Worm (Caenorhabditis elegans) whole organism, L3 larva: Measurements from ENCODE around the gene gly-3.

Source experiments
- R02D3.7 ChIP-seq: fragments of 150-350 bp; optimal IDR thresholded peaks from 2 replicates; lab custom pipeline; 2014; ENCODE audit warnings: missing biosample characterization, missing genetic modification characterization
- ZK546.5 ChIP-seq: sonication (generic microtip); optimal IDR thresholded peaks from 2 replicates; lab custom pipeline; 2017; ENCODE audit warnings: missing biosample characterization, missing genetic modification characterization
- ceh-16 ChIP-seq: sonication (generic microtip); optimal IDR thresholded peaks from 2 replicates; lab custom pipeline; 2017; ENCODE audit warnings: missing biosample characterization, missing genetic modification characterization
- ceh-28 ChIP-seq: fragments of 150-350 bp; optimal IDR thresholded peaks from 2 replicates; lab custom pipeline; 2014; ENCODE audit warnings: missing biosample characterization, missing genetic modification reagents, missing genetic modification characterization
- ceh-82 ChIP-seq: fragments of 150-350 bp; optimal IDR thresholded peaks from 2 replicates; lab custom pipeline; 2014; ENCODE audit warnings: missing biosample characterization, missing genetic modification characterization
- daf-12 ChIP-seq: fragments of 150-350 bp; optimal IDR thresholded peaks from 2 replicates; lab custom pipeline; 2014; ENCODE audit warnings: missing biosample characterization, missing genetic modification reagents, missing genetic modification characterization
- egl-27 ChIP-seq: sonication (generic microtip); optimal IDR thresholded peaks from 4 replicates; lab custom pipeline; 2017; ENCODE audit warnings: missing biosample characterization, missing genetic modification reagents, missing genetic modification characterization
- egl-5 ChIP-seq: fragments of 150-350 bp; optimal IDR thresholded peaks from 2 replicates; lab custom pipeline; 2017; ENCODE audit warnings: missing biosample characterization, missing genetic modification reagents, missing genetic modification characterization, inconsistent platforms
- elt-2 ChIP-seq: sonication (generic microtip); optimal IDR thresholded peaks from 2 replicates; lab custom pipeline; 2016; ENCODE audit warnings: missing genetic modification reagents, mild to moderate bottlenecking, missing genetic modification characterization, missing compliant biosample characterization
- fkh-10 ChIP-seq: sonication (generic microtip); optimal IDR thresholded peaks from 2 replicates; lab custom pipeline; 2017; ENCODE audit warnings: missing biosample characterization, missing genetic modification reagents, missing genetic modification characterization
- fkh-2 ChIP-seq: fragments of 150-350 bp; optimal IDR thresholded peaks from 2 replicates; lab custom pipeline; 2014; ENCODE audit warnings: missing biosample characterization, missing genetic modification reagents, missing genetic modification characterization
- fos-1 ChIP-seq: fragments of 150-350 bp; optimal IDR thresholded peaks from 2 replicates; lab custom pipeline; 2014; ENCODE audit warnings: missing biosample characterization, missing genetic modification characterization
- hmg-11 ChIP-seq: sonication (generic microtip); optimal IDR thresholded peaks from 2 replicates; lab custom pipeline; 2016; ENCODE audit warnings: missing genetic modification characterization, missing compliant biosample characterization
- lin-15B ChIP-seq: fragments of 150-350 bp; optimal IDR thresholded peaks from 2 replicates; lab custom pipeline; 2014; ENCODE audit warnings: missing biosample characterization, missing genetic modification characterization
- lin-39 ChIP-seq: fragments of 150-350 bp; optimal IDR thresholded peaks from 2 replicates; lab custom pipeline; 2018; ENCODE audit warnings: missing biosample characterization, missing genetic modification reagents, missing genetic modification characterization
- mdl-1 ChIP-seq: fragments of 150-350 bp; optimal IDR thresholded peaks from 2 replicates; lab custom pipeline; 2014; ENCODE audit warnings: missing biosample characterization, missing genetic modification characterization
- nfya-1 ChIP-seq: sonication (generic microtip); optimal IDR thresholded peaks from 2 replicates; lab custom pipeline; 2017; ENCODE audit warnings: missing genetic modification characterization, mild to moderate bottlenecking, missing compliant biosample characterization, antibody characterized with exemption, moderate library complexity; ENCODE audit not compliant: insufficient read depth
- nhr-11 ChIP-seq: fragments of 150-350 bp; optimal IDR thresholded peaks from 2 replicates; lab custom pipeline; 2014; ENCODE audit warnings: missing biosample characterization, missing genetic modification characterization
- nhr-12 ChIP-seq: fragments of 150-350 bp; optimal IDR thresholded peaks from 2 replicates; lab custom pipeline; 2014; ENCODE audit warnings: missing biosample characterization, missing genetic modification characterization
- nhr-23 ChIP-seq: fragments of 150-350 bp; optimal IDR thresholded peaks from 2 replicates; lab custom pipeline; 2014; ENCODE audit warnings: missing biosample characterization, missing genetic modification reagents, missing genetic modification characterization
- nhr-237 ChIP-seq: fragments of 150-350 bp; optimal IDR thresholded peaks from 2 replicates; lab custom pipeline; 2014; ENCODE audit warnings: missing biosample characterization, missing genetic modification characterization
- nhr-25 ChIP-seq: sonication (generic microtip); optimal IDR thresholded peaks from 2 replicates; lab custom pipeline; 2017; ENCODE audit warnings: missing biosample characterization, missing genetic modification characterization
- nhr-28 ChIP-seq: fragments of 150-350 bp; optimal IDR thresholded peaks from 2 replicates; lab custom pipeline; 2014; ENCODE audit warnings: missing biosample characterization, missing genetic modification characterization
- nhr-43 ChIP-seq: sonication (generic microtip); optimal IDR thresholded peaks from 2 replicates; lab custom pipeline; 2016; ENCODE audit warnings: mild to moderate bottlenecking, missing genetic modification characterization, missing compliant biosample characterization; ENCODE audit not compliant: poor library complexity, severe bottlenecking
- nhr-76 ChIP-seq: fragments of 150-350 bp; sonication (generic microtip); optimal IDR thresholded peaks from 5 replicates; lab custom pipeline; 2014; ENCODE audit warnings: missing biosample characterization, missing genetic modification characterization
- nhr-77 ChIP-seq: fragments of 150-350 bp; optimal IDR thresholded peaks from 2 replicates; lab custom pipeline; 2014; ENCODE audit warnings: missing biosample characterization, missing genetic modification characterization
- pha-4 ChIP-seq: fragments of 150-350 bp; optimal IDR thresholded peaks from 2 replicates; lab custom pipeline; 2014; ENCODE audit warnings: missing biosample characterization, missing genetic modification reagents, missing genetic modification characterization
- pqm-1 ChIP-seq: fragments of 150-350 bp; optimal IDR thresholded peaks from 2 replicates; lab custom pipeline; 2017; ENCODE audit warnings: missing biosample characterization, missing genetic modification characterization, inconsistent platforms
- sea-2 ChIP-seq: fragments of 150-350 bp; sonication (generic microtip); optimal IDR thresholded peaks from 4 replicates; lab custom pipeline; 2014; ENCODE audit warnings: missing biosample characterization, missing genetic modification reagents, missing genetic modification characterization
- skn-1 ChIP-seq: fragments of 150-350 bp; optimal IDR thresholded peaks from 2 replicates; lab custom pipeline; 2014; ENCODE audit warnings: missing biosample characterization, missing genetic modification characterization
- snpc-4 ChIP-seq: fragments of 150-350 bp; optimal IDR thresholded peaks from 2 replicates; lab custom pipeline; 2014; ENCODE audit warnings: missing biosample characterization, missing genetic modification characterization
- unc-39 ChIP-seq: sonication (generic microtip); optimal IDR thresholded peaks from 4 replicates; lab custom pipeline; 2017; ENCODE audit warnings: missing biosample characterization, missing genetic modification characterization
- unc-62 ChIP-seq: fragments of 150-350 bp; sonication (generic microtip); optimal IDR thresholded peaks from 4 replicates; lab custom pipeline; 2014; ENCODE audit warnings: missing biosample characterization, missing genetic modification reagents, missing genetic modification characterization

gly-3 gene

DNA sequence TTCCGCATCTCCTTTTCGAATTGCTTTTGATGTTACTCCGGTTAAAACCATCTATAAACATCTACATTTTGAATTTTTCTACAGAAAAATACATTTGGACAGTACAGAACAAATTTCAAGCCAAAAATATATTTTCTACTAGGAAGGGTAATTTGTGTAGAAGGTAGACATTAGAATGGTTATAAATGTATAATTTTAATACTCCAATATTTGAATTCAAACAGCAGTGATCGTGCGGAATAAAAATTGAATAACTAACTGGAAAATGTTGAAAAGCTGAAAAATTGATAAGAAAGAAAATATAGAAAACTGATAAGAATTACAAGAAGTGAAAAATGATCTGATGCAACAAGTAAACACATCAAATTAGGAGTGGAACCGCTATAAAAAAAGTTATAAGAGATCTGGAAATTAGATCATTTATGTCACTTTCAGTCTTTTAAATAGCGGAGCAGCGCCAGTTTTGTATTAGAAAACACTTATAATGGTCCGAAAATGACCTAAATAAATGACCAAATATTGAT is 29.5 kb upstream of the gly-3 start, which contains the start of gene gsto-1:
Gene gsto-1, minus strand, starts transcription at position 51 of the 524 bp plus-strand sequence.
- TF ChIP-seq ceh-16 (tag; lab: Kevin White, UChicago) (no peak), ZK546.5 (no peak), elt-2 (tag; lab: Kevin White, UChicago) (peak; percentile 74), unc-62 (no peak), fkh-2 (tag; lab: Kevin White, UChicago) (no peak), nhr-237 (tag; lab: Kevin White, UChicago) (no peak), pha-4 (tag; lab: Kevin White, UChicago) (peak; percentile 13), nhr-77 (tag; lab: Kevin White, UChicago) (no peak)

DNA sequence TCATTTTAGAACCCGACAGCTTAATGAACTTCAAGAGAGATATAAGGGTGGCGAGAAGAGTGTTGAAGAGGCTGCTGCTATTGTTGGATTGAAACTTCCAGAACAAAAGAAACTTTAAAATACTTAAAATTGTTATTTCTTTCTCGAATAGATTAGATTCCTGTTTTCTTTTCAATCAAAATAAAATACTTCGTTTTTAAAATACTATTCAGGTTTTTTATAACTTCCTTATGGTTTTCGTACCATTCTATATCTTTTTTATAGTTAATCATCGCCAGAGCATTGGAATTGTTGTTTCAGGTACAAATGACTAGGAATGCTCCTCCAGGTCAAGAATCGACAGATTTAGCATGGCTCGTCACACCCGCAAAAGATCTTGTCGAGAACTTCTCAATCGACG is 23.9 kb upstream of the gly-3 start, which contains the start of gene kle-2:
Gene kle-2, plus strand, starts transcription at position 301 of the 400 bp plus-strand sequence.
- no peak for TF ChIP-seq mdl-1 (tag; lab: Kevin White, UChicago)
- TF ChIP-seq R02D3.7: no peak
- TF ChIP-seq unc-39 (tag; lab: Kevin White, UChicago): no peak
- no peak for TF ChIP-seq hmg-11 (tag; lab: Kevin White, UChicago)
- TF ChIP-seq sea-2 (GFP tag; lab: Kevin White, UChicago): no peak
- TF ChIP-seq fos-1 (tag; lab: Kevin White, UChicago): no peak
- no peak for TF ChIP-seq skn-1
- TF ChIP-seq daf-12 (tag; lab: Kevin White, UChicago): no peak
- TF ChIP-seq nhr-28 (tag; lab: Kevin White, UChicago): no peak
- no peak for TF ChIP-seq nhr-12 (tag; lab: Kevin White, UChicago)
- no peak for TF ChIP-seq fkh-10 (GFP tag; lab: Kevin White, UChicago)
- TF ChIP-seq egl-27: no peak
- TF ChIP-seq egl-5 (tag; lab: Kevin White, UChicago): no peak
- TF ChIP-seq nhr-11 (tag; lab: Kevin White, UChicago): no peak
- no peak for TF ChIP-seq unc-62
- TF ChIP-seq nhr-23 (tag; lab: Kevin White, UChicago): no peak
- TF ChIP-seq nhr-25 (tag; lab: Kevin White, UChicago): no peak
- TF ChIP-seq ceh-82 (tag; lab: Kevin White, UChicago): no peak

DNA sequence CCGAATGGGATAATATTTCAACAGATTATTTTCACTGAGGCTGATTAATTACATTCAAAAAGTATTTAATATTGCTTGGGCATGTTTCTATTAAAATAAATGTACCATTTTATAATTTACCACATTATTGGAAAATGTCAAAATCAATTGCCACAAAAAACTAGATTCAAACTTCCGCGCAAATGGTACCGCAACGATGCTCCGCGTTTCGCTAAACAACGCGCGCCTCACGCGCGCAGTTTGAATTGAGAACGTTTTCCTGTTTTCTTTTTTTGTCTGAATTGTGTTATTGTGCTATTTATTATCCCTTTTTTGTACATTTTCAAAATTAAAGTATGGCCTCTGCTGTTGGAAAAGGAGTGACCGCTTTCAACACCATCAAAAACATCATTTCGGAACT is 23.3 kb upstream of the gly-3 start, which contains the start of gene C29E4.12:
Gene C29E4.12, plus strand, starts transcription at position 333 of the 400 bp plus-strand sequence.
- TF ChIP-seq fkh-10 (GFP tag; lab: Kevin White, UChicago): peak; percentile 26
- TF ChIP-seq R02D3.7: peak; percentile 17
- TF ChIP-seq ZK546.5: no peak
- TF ChIP-seq hmg-11 (tag; lab: Kevin White, UChicago): peak; percentile 38
- peak; percentile 38 for TF ChIP-seq egl-5 (tag; lab: Kevin White, UChicago)
- TF ChIP-seq nhr-77 (tag; lab: Kevin White, UChicago): peak; percentile 48
- TF ChIP-seq pqm-1: peak; percentile 11
- peak; percentile 83 for TF ChIP-seq nfya-1
- peak; percentile 84 for TF ChIP-seq nhr-23 (tag; lab: Kevin White, UChicago)
- TF ChIP-seq nhr-43: peak; percentile 39
- TF ChIP-seq lin-39 (tag; lab: Kevin White, UChicago): peak; percentile 41
- no peak for TF ChIP-seq fkh-2 (tag; lab: Kevin White, UChicago)
- TF ChIP-seq snpc-4 (tag; lab: Kevin White, UChicago): no peak
- no peak for TF ChIP-seq nhr-76 (tag; lab: Kevin White, UChicago)
- no peak for TF ChIP-seq skn-1
- TF ChIP-seq nhr-25 (tag; lab: Kevin White, UChicago): peak; percentile 69
- no peak for TF ChIP-seq nhr-12 (tag; lab: Kevin White, UChicago)
- peak; percentile 91 for TF ChIP-seq lin-15B (tag; lab: Kevin White, UChicago)
- peak; percentile 15 for TF ChIP-seq ceh-28
- peak; percentile 79 for TF ChIP-seq pha-4 (tag; lab: Kevin White, UChicago)
- TF ChIP-seq, all 47 proteins: peak for 14

DNA sequence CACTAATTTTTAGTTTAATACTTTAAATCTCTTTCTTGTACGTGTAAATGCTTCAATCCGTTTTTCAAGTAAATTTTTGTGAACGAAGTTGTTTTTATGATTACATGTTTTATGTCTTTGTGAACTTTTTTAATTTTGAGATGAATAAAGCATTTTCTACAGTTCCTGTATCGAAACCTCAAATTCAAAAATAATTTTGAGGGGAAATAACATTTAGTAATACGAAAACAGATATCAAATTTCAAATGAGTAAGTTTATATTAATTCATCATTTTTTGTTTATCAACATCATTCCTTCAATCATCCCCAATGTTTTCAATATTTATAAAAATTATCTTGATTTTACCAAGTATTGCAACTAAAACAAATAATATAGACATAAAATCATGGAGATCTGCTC is 20.0 kb upstream of the gly-3 start, which contains the start of gene C29E4.10:
Gene C29E4.10, plus strand, starts transcription at position 301 of the 400 bp plus-strand sequence.
- TF ChIP-seq nhr-237 (tag; lab: Kevin White, UChicago) (no peak), unc-39 (tag; lab: Kevin White, UChicago) (no peak), skn-1 (no peak), egl-5 (tag; lab: Kevin White, UChicago) (no peak), lin-39 (tag; lab: Kevin White, UChicago) (no peak)
